Fruit fly (Drosophila melanogaster): Measurements from ENCODE around the gene Psa.

Gene Psa

dm6 chr3L:1502086-1502893, at the start of gene Psa, which contains the start of gene hfp:
Psa (plus strand) TSS chr3L:1502843.
hfp (minus strand) TSS chr3L:1502590.
- TF ChIP-seq CG8478 (optimal IDR thresholded peaks at IDR 0.05) (no peak), CTCF (optimal IDR thresholded peaks at IDR 0.05) (no peak)

DNA sequence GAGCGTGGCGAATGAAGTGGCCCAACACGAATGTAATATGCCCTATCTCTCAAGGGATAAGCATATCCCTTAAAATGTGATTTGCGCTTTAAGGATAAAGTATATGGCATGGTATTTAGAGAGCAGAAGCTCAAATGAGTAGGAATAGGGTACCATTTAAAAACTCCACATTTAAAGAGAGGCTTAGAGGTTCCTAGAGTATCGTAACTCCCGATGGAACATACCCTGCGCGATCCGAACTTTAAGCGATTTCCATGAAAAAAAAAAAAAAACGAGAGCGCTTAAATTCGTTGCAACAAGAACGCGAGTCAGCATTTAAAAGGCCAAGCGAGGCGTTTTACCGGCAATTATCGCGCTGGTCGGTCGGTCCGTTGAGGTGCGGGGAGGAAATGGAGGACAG, 45.4 kb upstream of the Psa start:
- TF ChIP-seq CG8478 (optimal IDR thresholded peaks at IDR 0.05) (no peak), CTCF (optimal IDR thresholded peaks at IDR 0.05) (no peak)

DNA sequence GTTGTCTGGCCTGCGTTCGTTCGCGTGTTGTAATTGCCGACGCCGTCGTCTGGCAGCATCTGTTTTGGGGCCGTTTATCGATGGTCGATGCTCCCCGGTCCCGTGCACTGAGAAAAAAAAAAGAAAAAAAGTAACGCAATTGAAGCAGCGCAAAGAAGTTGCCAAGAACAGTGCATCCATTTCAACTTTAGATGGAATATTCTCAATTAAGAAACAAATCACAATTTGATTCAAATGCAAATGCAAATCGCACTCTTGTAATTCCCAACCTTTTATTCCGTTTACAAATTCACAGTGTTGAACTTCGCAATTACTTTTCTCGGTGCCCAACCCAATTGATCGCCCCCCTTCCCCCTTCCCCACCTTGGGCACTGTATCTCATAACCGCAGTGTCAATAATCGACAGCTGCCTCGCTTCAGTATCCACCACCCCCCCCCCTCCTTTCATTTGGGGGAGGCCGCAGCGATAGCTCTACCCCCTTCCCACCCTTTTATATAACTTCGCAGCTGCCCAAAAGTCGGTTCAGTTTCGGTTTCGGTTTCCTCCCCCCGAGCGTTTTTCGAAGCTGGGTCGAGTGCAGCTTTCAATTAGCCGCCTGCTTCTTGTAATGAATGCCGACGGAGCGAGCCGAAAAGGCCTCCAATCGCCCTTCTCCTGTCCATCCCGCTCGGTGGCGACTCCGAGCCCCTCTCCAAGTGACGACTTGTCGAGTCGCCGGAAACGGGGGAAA, 44.5 kb upstream of the Psa start:
- TF ChIP-seq CTCF (optimal IDR thresholded peaks at IDR 0.05) (no peak), CG8478 (optimal IDR thresholded peaks at IDR 0.05) (no peak)

- no peak for TF ChIP-seq CG8478 (optimal IDR thresholded peaks at IDR 0.05)
- TF ChIP-seq CTCF (optimal IDR thresholded peaks at IDR 0.05), result no peak
Measured at dm6 chr3L:1461831-1462230, 40.8 kb upstream of the Psa start.

DNA sequence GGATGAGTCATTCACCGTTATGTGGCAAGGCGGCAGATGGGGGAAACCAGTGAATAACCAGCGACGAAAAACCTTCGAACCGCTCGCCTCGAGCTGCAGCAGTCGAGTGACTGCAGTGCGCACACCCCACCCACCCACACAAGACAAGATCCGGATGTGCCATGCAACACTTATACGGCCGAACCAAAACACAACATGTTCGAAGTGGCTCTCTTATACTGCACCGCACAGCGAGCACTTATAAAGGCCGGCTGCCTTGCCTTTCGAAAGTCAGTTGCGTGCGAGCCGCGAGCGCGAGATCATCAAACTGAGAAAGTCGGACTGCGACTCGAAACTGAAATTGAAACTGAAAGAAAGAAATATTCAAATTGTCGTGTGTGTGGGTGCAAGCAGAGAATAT, 39.1 kb upstream of the Psa start, which contains the start of gene rho:
rho (plus strand) TSS at position 265 of the 400 bp plus-strand sequence.
- TF ChIP-seq CTCF (optimal IDR thresholded peaks at IDR 0.05) (no peak), CG8478 (optimal IDR thresholded peaks at IDR 0.05) (no peak)

DNA sequence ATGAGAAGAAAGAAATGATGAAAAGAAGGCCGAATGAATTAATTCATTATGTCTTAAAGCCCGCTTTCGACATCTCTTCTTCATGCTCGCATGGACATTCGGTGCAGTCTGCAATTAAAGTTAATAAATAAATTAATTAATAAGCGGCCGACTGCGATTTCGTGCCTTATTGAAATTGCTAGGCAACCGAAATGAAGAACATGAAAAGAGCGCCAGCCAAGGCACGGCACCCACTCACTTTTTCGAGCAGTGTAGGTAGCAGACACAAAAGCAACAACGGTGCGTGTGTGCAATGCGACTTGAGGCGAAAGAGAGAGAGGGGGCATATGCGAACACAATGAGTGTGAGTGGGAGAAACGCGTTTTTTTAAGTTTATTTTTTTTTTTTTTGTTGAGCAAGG, 38.2 kb upstream of the Psa start:
- no peak for TF ChIP-seq CTCF (optimal IDR thresholded peaks at IDR 0.05)
- TF ChIP-seq CG8478 (optimal IDR thresholded peaks at IDR 0.05), result no peak

DNA sequence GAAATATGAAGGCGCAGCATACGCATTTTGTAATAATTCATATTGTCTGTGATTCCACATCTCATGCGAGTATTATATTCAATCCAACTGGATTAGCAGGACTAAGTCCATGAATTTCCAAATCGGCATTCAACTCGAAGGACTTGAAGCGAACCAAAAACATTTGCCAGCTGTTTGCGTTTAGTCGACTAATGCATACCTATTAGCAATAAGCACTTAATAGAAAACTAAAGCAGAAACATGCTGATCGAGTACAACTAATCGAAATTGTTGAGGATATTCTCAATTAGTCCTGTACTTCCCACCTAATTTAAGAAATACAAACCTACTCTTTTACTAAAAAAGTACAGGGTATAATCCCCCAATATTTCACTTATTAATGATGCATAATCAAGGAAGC, 33.4 kb upstream of the Psa start:
- TF ChIP-seq CTCF (optimal IDR thresholded peaks at IDR 0.05) (no peak), CG8478 (optimal IDR thresholded peaks at IDR 0.05) (no peak)

DNA sequence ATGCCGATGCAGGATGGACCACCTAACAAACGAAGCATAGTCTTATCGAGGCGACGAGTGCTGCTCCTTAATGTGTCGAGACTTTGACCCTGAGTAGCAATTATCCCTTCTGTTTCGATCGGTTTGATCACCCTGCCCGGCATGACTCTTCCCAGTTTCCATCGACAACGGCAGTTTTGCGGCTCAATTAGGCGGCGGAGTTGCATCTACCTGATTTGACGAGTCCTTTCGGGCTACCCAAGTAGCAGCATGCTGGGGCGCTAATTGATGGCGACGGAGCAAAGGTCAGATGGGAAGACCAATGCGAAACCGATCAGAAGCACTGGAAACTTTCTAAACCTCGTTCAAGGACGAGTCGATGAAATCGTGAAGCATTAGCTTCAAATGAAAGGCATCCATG, 31.6 kb upstream of the Psa start:
- TF ChIP-seq CTCF (optimal IDR thresholded peaks at IDR 0.05) (no peak), CG8478 (optimal IDR thresholded peaks at IDR 0.05) (no peak)

DNA sequence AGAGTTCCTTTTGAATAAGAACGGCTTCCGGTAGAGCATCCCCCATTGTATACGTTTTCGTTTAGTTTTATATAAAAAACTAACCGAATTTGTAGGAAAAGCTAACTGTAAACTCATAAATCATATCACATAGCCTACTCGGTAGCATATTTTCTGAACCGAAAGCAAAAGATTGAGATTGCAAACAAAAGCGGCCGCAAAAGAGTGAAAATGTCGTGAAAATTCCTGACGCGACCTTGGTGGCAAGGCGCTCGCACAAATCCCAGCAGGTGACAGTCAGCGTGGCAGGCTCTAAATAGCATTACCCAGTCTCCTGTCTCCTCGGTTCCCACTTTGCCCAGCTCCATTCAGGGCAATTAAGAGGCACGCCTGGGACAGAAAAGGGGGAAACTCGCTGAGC, 30.7 kb upstream of the Psa start, which contains the start of gene Naa30B:
Naa30B (minus strand) TSS at position 101 of the 400 bp plus-strand sequence.
- TF ChIP-seq CG8478 (optimal IDR thresholded peaks at IDR 0.05), result no peak
- no peak for TF ChIP-seq CTCF (optimal IDR thresholded peaks at IDR 0.05)

DNA sequence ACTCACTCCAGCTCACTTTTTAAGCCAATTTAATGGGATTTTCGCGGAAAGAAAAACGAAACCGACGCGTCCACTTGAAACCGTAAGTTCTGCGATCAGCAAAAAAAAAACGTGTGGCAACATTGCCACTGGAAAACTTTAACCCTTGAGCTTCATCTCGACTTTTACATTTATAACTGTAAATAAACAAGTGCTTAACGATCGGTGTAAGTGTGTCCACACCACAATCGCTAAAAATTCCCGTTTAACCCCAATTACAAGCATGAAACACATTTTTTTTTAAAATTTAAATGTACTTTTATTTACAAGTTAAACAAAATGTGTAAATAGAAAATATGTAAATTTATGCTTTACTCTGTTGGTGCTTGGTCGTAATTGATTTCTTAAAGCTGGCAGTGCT, 27.5 kb upstream of the Psa start, which contains the start of gene Ptp61F:
Ptp61F (minus strand) TSS at position 101 of the 400 bp plus-strand sequence.
- no peak for TF ChIP-seq CTCF (optimal IDR thresholded peaks at IDR 0.05)
- no peak for TF ChIP-seq CG8478 (optimal IDR thresholded peaks at IDR 0.05)

- TF ChIP-seq CTCF (optimal IDR thresholded peaks at IDR 0.05), result no peak
- no peak for TF ChIP-seq CG8478 (optimal IDR thresholded peaks at IDR 0.05)
Measured at dm6 chr3L:1477319-1477718, 25.3 kb upstream of the Psa start, which contains the start of gene robl62A. robl62A (plus strand) TSS chr3L:1477619.

- no peak for TF ChIP-seq CTCF (optimal IDR thresholded peaks at IDR 0.05)
- TF ChIP-seq CG8478 (optimal IDR thresholded peaks at IDR 0.05), result no peak
Measured at dm6 chr3L:1478998-1479680, 23.5 kb upstream of the Psa start.

DNA sequence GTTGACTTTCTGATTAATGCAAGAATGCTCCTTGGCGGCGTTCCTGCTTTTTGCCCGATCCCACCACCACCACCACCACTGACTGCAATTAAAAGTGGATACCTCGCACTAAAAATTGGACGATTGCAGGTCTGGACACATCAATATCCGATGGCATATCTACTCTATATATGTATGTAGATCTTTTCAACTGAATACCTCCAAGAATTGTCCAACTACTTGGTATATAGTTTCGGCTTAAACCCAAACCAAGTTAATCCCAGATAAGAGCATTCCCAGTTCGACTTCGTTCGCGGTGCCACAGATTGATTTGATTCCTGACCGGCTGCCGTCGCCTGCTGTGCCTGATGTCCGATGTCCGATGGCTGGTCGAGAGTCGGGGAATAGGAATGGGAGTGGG, 17.9 kb upstream of the Psa start:
- TF ChIP-seq CG8478 (optimal IDR thresholded peaks at IDR 0.05), result no peak
- no peak for TF ChIP-seq CTCF (optimal IDR thresholded peaks at IDR 0.05)

DNA sequence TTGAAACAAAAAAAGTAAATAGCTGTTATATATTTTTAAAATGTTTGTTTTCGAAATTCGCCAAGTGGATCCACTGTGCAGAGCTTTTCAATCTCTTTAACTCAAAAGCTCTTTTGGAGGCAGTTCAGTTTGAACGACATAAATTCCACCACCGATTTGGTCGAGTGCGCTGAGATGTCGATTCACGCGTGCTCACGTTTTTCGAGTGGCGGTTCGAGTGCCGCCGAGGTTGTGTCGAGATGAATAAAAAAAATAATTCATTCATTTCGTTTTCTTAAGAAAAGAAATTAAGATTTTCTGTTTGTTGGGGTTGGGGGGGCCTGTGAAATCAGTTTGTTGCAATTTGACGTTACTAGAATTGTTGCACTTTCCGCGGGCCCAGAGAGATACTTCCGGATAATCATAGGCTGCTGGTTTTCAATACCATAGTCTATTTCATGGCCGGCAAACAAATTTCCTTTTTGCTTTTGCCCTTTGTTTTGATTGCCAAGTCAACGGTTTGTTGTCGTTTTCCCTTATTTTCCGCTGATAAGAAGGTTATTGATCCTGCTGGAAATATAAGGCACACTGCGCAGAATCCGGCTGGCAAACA, 14.0 kb upstream of the Psa start:
- TF ChIP-seq CG8478 (optimal IDR thresholded peaks at IDR 0.05) (no peak), CTCF (optimal IDR thresholded peaks at IDR 0.05) (no peak)

dm6 chr3L:1489523-1489922, 13.1 kb upstream of the Psa start, which contains the start of gene stet:
stet (minus strand) TSS chr3L:1489547.
- TF ChIP-seq CTCF (optimal IDR thresholded peaks at IDR 0.05) (no peak), CG8478 (optimal IDR thresholded peaks at IDR 0.05) (no peak)

Measured in S2 (cell line).